Fruit fly (Drosophila melanogaster) Kc167 (cell line): Measurements from ENCODE around the gene CG5861.

Source experiments
- Myc ChIP-seq: fragments of >200 bp; optimal IDR thresholded peaks from 2 replicates; lab custom pipeline; 2017; ENCODE audit warnings: missing external identifiers
- Sin3A ChIP-seq: fragments of >200 bp; optimal IDR thresholded peaks from 2 replicates; lab custom pipeline; 2018; ENCODE audit warnings: missing external identifiers
- h ChIP-seq: fragments of >200 bp; optimal IDR thresholded peaks from 3 replicates; lab custom pipeline; 2018; ENCODE audit warnings: missing external identifiers
- insv ChIP-seq: fragments of >200 bp; optimal IDR thresholded peaks from 3 replicates; lab custom pipeline; 2018; ENCODE audit warnings: missing external identifiers
- psq ChIP-seq: fragments of >200 bp; optimal IDR thresholded peaks from 2 replicates; lab custom pipeline; 2017; ENCODE audit warnings: missing external identifiers
- ttk ChIP-seq: sonication (Bioruptor generic); optimal IDR thresholded peaks from 2 replicates; lab custom pipeline; 2017; ENCODE audit warnings: missing external identifiers

Gene CG5861

DNA sequence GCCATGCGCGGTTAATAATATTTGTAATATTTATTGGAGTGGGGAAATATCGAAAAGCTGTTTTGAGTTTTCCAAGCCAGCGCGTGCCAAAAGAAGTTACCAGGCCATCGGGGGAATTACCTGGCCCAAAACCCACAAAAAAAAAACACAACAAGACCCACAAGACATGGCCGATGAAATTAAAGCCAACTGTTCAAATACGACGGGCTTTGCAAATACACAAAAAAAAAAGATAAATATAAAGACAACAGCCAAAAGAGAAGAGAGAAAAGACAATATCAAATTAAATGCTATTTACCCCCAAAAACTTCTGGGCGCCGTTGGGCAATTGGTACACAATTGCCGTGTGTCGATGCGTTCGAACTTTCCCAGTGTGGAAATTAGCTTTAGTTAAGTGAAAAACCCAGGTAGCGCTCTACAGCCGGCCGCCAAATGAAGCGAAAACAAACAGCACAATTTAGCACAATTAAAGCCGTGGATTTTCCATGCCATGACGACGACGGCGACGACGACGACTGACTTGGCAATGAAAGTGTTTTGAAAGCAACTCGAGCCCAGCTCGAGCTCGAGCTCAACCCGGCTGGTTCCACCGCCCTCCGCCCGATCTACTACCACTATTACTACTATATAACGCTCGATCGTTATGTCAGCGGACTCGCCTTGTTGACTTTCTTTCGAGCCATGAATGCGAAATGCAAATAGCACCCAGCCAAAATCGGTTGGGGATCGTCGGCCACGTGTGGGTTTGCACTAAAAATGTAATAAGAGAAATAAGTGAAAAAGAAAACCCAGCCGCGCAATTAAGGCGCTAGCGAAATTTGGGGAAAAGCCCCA lies 10.9 kb upstream of the CG5861 start:
- TF ChIP-seq h (lab: Kevin White, UChicago) (no peak), insv (no peak), ttk (lab: Kevin White, UChicago) (no peak), Sin3A (no peak), Myc (no peak), psq (lab: Kevin White, UChicago) (no peak)

DNA sequence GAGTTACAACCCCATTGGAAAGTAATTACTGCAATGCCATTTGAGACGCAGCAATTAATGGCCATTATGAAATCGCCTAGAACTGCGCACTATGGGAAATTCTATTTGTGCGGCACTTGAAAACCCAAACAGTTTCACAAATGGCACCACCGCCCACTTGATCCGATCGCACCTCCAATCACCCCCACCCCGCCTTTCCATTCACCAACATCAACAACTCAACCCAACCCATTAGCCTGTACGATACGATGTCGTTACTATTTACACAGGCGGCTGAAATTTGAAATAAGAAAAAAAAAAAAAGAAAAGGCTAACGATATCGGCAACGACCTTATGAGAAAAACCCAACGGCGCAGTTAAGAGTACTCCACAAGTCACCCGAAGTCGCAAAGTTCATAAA lies 10.0 kb upstream of the CG5861 start:
- no peak for TF ChIP-seq Sin3A
- TF ChIP-seq Myc = no peak

DNA sequence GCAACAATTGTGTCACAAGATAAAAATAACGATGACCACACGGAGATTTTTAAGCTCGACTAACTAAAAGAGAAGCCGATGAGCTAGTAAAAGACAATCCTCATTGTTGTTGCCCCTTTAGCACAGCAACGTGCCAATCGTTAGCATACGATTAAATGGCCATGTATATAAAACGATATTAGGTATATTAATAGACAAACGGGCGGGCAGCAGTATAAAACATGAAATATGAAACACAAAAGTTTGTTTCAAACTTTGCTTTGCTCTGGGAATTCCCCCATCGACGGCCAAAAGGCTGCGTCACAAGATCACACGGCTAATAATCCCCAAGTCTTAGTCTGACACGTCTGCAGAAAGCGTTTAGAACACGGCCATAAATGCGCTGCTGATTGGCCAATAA lies 9.3 kb upstream of the CG5861 start:
- TF ChIP-seq Myc = no peak
- TF ChIP-seq insv = no peak
- TF ChIP-seq psq (lab: Kevin White, UChicago) = no peak
- TF ChIP-seq Sin3A = no peak
- TF ChIP-seq h (lab: Kevin White, UChicago) = no peak
- no peak for TF ChIP-seq ttk (lab: Kevin White, UChicago)

DNA sequence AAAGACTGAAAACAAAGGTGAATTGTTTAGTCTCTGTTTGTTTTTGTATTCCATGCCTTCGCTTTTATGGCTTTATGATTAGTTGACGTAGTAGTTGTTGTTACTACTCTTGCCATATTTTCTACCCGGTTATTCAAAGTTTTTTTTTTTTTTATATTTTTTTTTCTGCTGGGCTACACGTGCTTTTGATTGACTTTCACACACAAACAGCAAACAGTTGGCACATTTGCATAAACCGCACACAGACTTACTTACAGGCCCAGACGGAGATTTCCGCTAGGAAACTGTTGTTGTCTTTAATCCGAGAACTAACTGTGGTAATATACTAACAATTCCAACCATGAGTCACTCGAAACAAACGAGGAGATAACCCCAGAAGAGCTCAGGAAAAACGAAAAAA lies 8.7 kb upstream of the CG5861 start:
- TF ChIP-seq psq (lab: Kevin White, UChicago) = no peak
- TF ChIP-seq ttk (lab: Kevin White, UChicago) = no peak
- TF ChIP-seq Myc = no peak
- no peak for TF ChIP-seq insv
- TF ChIP-seq Sin3A = no peak
- no peak for TF ChIP-seq h (lab: Kevin White, UChicago)

DNA sequence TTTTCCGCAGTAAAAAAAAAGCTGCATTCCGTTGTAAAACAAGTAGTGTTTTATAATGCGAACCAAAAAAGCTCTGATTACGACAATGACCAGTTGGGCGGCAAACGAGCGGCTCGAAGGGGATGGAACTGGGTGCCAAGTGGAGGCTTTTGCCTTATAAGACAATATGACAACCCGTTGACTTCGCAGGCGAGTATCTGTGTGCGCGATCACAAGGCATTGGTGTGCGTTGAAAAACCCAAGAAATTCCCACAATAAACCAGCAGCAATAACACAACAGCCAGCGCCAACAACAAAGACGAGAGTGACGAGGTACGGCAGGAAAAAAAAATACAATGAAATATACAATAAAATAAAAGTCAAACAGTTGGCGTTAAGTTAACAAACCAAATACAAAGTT lies 7.9 kb upstream of the CG5861 start:
- TF ChIP-seq Myc (no peak), ttk (lab: Kevin White, UChicago) (no peak), psq (lab: Kevin White, UChicago) (no peak), h (lab: Kevin White, UChicago) (no peak), insv (no peak), Sin3A (no peak)

DNA sequence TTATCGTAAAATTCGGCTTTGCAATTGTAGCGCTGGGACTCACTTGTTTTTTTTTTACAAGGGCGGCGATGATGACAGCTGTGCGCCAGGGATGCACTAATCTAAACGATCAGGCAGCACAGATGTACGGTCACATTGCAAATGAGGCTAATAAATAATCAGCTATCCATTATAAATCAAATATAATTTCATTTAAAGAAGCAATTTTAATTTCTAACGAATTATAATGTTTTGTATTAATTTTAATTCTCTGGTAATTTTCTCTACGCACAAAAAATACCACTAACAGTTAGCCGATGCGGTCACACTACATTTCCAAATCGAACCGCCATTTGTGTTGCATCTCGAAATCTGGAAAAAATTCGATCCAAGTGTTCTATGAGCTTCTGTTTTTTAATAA lies 3.5 kb upstream of the CG5861 start, which contains the start of the genes cni and fzy:
Gene cni, minus strand, starts transcription at position 79 of the 400 bp plus-strand sequence.
Gene fzy, plus strand, starts transcription at position 309 of the 400 bp plus-strand sequence.
- TF ChIP-seq psq (lab: Kevin White, UChicago) = no peak
- no peak for TF ChIP-seq insv

DNA sequence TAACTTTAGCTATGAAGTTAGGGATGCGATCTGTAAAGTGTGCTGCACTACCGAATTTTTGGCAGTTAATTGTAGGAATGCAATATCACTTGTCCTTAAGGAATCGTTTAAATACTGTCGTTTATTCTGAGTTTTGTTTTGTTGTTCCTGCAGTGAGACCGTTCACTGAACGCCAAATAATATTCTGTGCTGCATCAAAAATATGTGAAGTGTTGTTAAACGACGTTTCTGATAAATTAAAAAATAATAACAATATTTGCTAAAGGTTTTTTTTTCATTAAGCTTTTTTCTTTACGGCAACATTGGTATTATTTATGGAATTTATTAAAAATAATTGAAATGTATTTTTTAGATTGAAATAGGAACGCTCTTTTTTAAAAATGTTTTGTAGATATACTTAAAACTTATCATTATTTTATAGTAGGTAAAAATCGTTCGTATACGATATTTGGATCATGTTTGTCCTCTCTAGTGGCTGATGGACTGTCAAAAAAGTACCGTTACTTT lies 4.3 kb downstream of the CG5861 start, which contains the start of gene GMF:
Gene GMF, minus strand, starts transcription at position 182 of the 507 bp plus-strand sequence.
- no peak for TF ChIP-seq Myc
- no peak for TF ChIP-seq Sin3A
- no peak for TF ChIP-seq h (lab: Kevin White, UChicago)
- TF ChIP-seq ttk (lab: Kevin White, UChicago) = no peak
- no peak for TF ChIP-seq psq (lab: Kevin White, UChicago)
- TF ChIP-seq insv = no peak

DNA sequence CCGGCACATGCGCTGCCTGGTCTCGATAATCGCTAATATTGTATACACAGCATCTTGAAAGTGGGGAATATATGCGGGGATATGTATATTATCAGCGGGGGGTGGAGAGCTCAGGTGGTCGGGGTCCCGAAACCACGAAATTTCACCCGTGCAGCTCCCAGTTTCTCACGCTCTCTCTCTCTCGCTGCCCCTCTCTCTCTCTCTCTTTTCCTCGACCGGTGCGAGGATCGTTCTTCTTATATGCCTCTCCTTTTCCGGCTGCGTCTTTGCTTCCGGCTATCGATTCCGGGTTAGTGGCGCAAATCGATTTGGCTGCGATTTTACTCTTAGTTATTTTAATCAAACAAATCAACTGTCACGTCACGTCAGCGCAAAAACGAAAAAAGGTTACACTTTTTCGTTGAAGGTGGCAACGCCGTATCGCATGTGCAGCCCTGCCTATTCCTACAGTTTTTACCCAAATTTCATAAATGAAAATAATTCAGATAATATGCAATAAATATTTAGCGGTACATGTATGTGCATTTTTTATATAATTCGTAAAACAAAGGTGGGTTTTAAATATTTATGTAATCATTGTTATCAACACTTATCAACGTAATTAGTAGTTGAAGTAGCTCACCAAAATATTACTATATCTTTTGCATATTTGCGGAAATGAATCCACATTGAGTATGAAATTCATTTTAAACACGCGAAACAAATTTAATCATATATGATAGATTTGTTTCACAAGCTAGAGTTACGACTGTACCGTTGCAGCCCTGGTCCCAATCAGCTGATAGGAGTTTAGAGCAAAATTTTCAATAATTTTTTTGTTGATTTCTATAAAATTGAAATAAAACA lies 7.4 kb downstream of the CG5861 start, which contains the start of the genes heix and CG17328:
Gene heix, minus strand, starts transcription at position 393 of the 846 bp plus-strand sequence.
Gene CG17328, plus strand, starts transcription at position 478 of the 846 bp plus-strand sequence.
- TF ChIP-seq Sin3A (no peak), h (lab: Kevin White, UChicago) (no peak), Myc (no peak)

DNA sequence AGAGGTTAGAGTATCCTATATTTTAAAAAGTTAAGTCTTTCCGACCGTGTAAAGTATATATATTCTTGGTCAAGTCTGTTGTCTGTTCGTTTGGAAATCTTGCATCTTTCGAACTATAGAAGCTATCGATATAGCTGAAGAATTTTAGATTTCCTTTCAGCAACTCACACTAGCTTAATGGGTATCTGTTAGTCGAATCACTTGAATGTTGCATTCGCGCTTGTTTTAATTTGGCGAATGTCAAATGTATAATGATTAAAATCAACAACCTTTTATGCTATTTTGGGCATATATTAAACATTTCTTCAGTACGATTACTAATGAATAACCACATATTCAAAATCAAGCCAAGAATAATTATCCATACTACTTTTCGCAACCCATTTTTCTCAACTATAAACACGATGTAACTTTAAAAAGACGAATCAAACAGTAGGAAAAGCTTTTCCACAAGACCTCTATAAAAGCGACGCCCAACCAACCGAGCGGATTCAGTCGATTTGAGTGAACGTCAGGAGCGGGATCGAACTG lies 13.3 kb downstream of the CG5861 start, which contains the start of gene Cyp303a1:
Gene Cyp303a1, plus strand, starts transcription at position 481 of the 531 bp plus-strand sequence.
- TF ChIP-seq insv = no peak
- no peak for TF ChIP-seq Sin3A
- no peak for TF ChIP-seq Myc
- no peak for TF ChIP-seq h (lab: Kevin White, UChicago)
- TF ChIP-seq psq (lab: Kevin White, UChicago) = no peak
- no peak for TF ChIP-seq ttk (lab: Kevin White, UChicago)

DNA sequence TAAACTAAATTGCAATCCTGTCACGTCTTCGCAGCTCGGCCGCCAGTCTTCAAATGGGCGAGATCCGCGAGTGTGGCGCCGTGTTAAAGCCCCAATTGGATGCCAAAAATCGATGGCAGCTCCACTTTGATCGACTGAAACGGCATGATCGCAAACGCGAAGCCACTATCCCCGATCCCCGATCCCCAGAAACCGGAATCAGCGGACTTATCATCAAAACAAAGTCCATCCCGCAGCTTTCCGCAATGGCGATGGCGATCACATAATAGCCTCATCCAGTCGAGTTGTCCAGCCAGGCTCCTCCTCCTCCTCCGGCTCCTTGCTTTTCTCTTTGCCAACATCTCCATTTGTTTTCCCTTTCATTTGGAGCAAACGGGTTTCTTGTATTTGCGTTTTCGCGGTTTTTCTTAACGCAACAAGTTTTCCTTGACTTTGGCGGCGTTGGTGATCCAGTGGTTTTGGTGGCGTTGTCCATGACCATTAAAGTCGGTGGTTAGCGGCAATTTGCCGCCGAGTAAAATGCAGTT lies 14.1 kb downstream of the CG5861 start, which contains the start of gene CG13258:
Gene CG13258, minus strand, starts transcription at position 51 of the 527 bp plus-strand sequence.
- TF ChIP-seq Myc (no peak), ttk (lab: Kevin White, UChicago) (no peak)

DNA sequence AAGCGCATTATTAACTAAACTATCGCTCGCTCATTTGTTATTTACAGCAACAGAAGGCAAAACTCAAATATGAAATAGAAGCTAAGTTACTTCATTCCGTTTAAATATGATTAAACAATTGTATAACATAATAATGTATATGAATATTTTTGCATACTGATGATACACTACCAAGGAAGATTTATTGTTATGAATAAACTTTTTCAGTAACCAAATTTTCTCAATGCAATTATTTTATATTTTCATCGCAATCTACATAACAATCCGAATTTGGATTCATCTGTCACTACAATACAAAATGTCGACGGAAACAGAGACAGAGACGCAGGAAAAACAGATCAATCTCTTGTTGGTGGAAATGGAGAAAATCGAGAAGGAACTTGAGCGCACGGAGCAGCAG lies 16.1 kb downstream of the CG5861 start, which contains the start of gene CG17329:
Gene CG17329, plus strand, starts transcription at position 301 of the 400 bp plus-strand sequence.
- TF ChIP-seq ttk (lab: Kevin White, UChicago) (no peak), insv (no peak), psq (lab: Kevin White, UChicago) (no peak), h (lab: Kevin White, UChicago) (no peak), Sin3A (no peak), Myc (no peak)

DNA sequence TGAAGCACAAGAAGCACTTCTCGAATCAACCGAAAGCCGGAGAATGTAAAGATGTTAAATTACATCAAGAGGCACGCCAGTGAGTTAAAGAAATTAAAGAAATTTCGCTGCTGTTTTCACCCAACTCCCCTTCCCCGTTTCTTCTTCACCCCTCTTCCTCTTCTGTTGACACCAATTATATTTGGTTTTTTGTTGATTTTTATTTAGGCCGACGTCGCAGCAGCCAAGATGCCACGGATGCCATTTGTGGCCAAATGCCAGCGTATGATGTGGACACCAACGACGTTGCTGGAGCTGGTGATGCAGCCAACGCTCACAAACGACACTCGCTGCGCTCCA lies 18.7 kb downstream of the CG5861 start:
- TF ChIP-seq h (lab: Kevin White, UChicago) = no peak
- no peak for TF ChIP-seq ttk (lab: Kevin White, UChicago)
- no peak for TF ChIP-seq Sin3A
- TF ChIP-seq psq (lab: Kevin White, UChicago) = no peak
- TF ChIP-seq Myc = no peak
- TF ChIP-seq insv = no peak
